Worm (Caenorhabditis elegans) whole organism, L4/young adult: Measurements from ENCODE around the gene msp-57.

Source experiments
- W03F9.2 ChIP-seq: fragments of 150-350 bp; optimal IDR thresholded peaks from 2 replicates; lab custom pipeline; 2014; ENCODE audit warnings: missing biosample characterization, missing genetic modification characterization
- dao-5 ChIP-seq: sonication (generic microtip); optimal IDR thresholded peaks from 2 replicates; lab custom pipeline; 2016; ENCODE audit warnings: missing genotype, missing genetic modification characterization, moderate library complexity, missing compliant biosample characterization

DNA sequence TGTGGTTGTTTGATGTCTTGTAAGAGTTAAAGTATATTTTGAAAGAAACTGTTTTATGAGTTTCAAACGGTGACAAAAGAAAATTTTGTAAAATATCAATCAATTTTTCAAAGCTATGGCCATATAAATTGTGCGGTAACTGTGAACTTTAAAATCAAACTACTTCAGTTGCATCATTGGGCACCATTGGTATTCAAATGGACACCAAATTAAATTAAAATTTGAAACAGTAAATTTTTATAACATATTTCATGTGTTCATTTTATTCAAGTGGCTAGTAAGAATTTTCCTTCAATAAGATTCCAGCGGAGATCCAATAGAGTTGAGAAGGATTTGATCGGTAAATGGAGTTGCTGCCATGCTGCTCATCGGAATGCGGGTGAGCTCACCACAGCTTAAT lies 31.0 kb upstream of the msp-57 start:
- TF ChIP-seq W03F9.2 (tag; lab: Kevin White, UChicago) (no peak), dao-5 (tag; lab: Kevin White, UChicago) (no peak)
